Worm (Caenorhabditis elegans) whole organism, mixed stage, embryonic: ENCODE data around the gene pxn-2.
A peak's percentile ranks its signal among the peaks of the same experiment; 100 is the strongest.

Experiments used
- M03D4.4 ChIP-seq: sonication (generic microtip); optimal IDR thresholded peaks from 2 replicates; lab custom pipeline; 2017; ENCODE audit warnings: mild to moderate bottlenecking, missing genetic modification characterization, missing compliant biosample characterization
- ceh-39 ChIP-seq: fragments of 150-350 bp; optimal IDR thresholded peaks from 2 replicates; lab custom pipeline; 2014; ENCODE audit warnings: missing biosample characterization, missing genetic modification characterization
- ceh-43 ChIP-seq: fragments of 200-800 bp; sonication (Bioruptor generic); optimal IDR thresholded peaks from 2 replicates; lab custom pipeline; 2018; ENCODE audit warnings: mild to moderate bottlenecking, missing genetic modification characterization, moderate library complexity, missing compliant biosample characterization
- ceh-83 ChIP-seq: fragments of 200-800 bp; sonication (Bioruptor generic); optimal IDR thresholded peaks from 2 replicates; lab custom pipeline; 2018; ENCODE audit warnings: mild to moderate bottlenecking, missing genetic modification characterization, missing compliant biosample characterization
- cnd-1 ChIP-seq: fragments of 200-800 bp; sonication (Bioruptor generic); optimal IDR thresholded peaks from 2 replicates; lab custom pipeline; 2018; ENCODE audit warnings: mild to moderate bottlenecking, missing genetic modification characterization, missing compliant biosample characterization
- drap-1 ChIP-seq: fragments of 200-800 bp; sonication (Bioruptor generic); optimal IDR thresholded peaks from 3 replicates; lab custom pipeline; 2018; ENCODE audit warnings: mild to moderate bottlenecking, missing genetic modification characterization, missing compliant biosample characterization
- elt-1 ChIP-seq: sonication (generic microtip); optimal IDR thresholded peaks from 2 replicates; lab custom pipeline; 2017; ENCODE audit warnings: missing genetic modification characterization, mild to moderate bottlenecking, missing compliant biosample characterization, antibody characterized with exemption, moderate library complexity, borderline replicate concordance; ENCODE audit not compliant: insufficient read depth
- elt-3 ChIP-seq: fragments of 150-350 bp; optimal IDR thresholded peaks from 2 replicates; lab custom pipeline; 2014; ENCODE audit warnings: missing biosample characterization, missing genetic modification characterization
- flh-1 ChIP-seq: fragments of 200-800 bp; sonication (Bioruptor generic); optimal IDR thresholded peaks from 2 replicates; lab custom pipeline; 2018; ENCODE audit warnings: mild to moderate bottlenecking, missing genetic modification characterization, moderate library complexity, missing compliant biosample characterization
- ham-2 ChIP-seq: fragments of 200-800 bp; sonication (Bioruptor generic); optimal IDR thresholded peaks from 2 replicates; lab custom pipeline; 2018; ENCODE audit warnings: mild to moderate bottlenecking, missing genetic modification characterization, missing compliant biosample characterization
- hlh-1 ChIP-seq: fragments of 150-350 bp; optimal IDR thresholded peaks from 2 replicates; lab custom pipeline; 2014; ENCODE audit warnings: missing biosample characterization, missing genetic modification reagents, missing genetic modification characterization
- lin-13 ChIP-seq: fragments of 150-350 bp; optimal IDR thresholded peaks from 2 replicates; lab custom pipeline; 2014; ENCODE audit warnings: missing biosample characterization, missing genetic modification characterization
- lsy-2 ChIP-seq: fragments of 150-350 bp; optimal IDR thresholded peaks from 2 replicates; lab custom pipeline; 2014; ENCODE audit warnings: missing biosample characterization, missing genetic modification characterization
- mls-2 ChIP-seq: sonication (generic microtip); optimal IDR thresholded peaks from 2 replicates; lab custom pipeline; 2016; ENCODE audit warnings: mild to moderate bottlenecking, missing genetic modification characterization, moderate library complexity, missing compliant biosample characterization
- nhr-12 ChIP-seq: fragments of 150-350 bp; optimal IDR thresholded peaks from 2 replicates; lab custom pipeline; 2014; ENCODE audit warnings: missing biosample characterization, missing genetic modification characterization
- nhr-2 ChIP-seq: fragments of 150-350 bp; optimal IDR thresholded peaks from 2 replicates; lab custom pipeline; 2014; ENCODE audit warnings: missing biosample characterization, missing genetic modification characterization
- nhr-237 ChIP-seq: fragments of 150-350 bp; optimal IDR thresholded peaks from 2 replicates; lab custom pipeline; 2014; ENCODE audit warnings: missing biosample characterization, missing genetic modification characterization
- nhr-76 ChIP-seq: sonication (generic microtip); optimal IDR thresholded peaks from 2 replicates; lab custom pipeline; 2017; ENCODE audit warnings: missing biosample characterization, missing genetic modification characterization
- pha-4 ChIP-seq: fragments of 150-350 bp; optimal IDR thresholded peaks from 2 replicates; lab custom pipeline; 2018; ENCODE audit warnings: missing biosample characterization, missing genetic modification reagents, missing genetic modification characterization
- sem-2 ChIP-seq: fragments of 200-800 bp; sonication (Bioruptor generic); optimal IDR thresholded peaks from 2 replicates; lab custom pipeline; 2018; ENCODE audit warnings: mild to moderate bottlenecking, missing genetic modification characterization, missing compliant biosample characterization
- snpc-4 ChIP-seq: fragments of 150-350 bp; optimal IDR thresholded peaks from 2 replicates; lab custom pipeline; 2014; ENCODE audit warnings: missing biosample characterization, missing genetic modification characterization
- sptf-1 ChIP-seq: sonication (generic microtip); optimal IDR thresholded peaks from 2 replicates; lab custom pipeline; 2017; ENCODE audit warnings: mild to moderate bottlenecking, missing genetic modification characterization, moderate library complexity, missing compliant biosample characterization
- unc-39 ChIP-seq: fragments of 150-350 bp; optimal IDR thresholded peaks from 2 replicates; lab custom pipeline; 2014; ENCODE audit warnings: missing biosample characterization, missing genetic modification characterization
- unc-62 ChIP-seq: fragments of 150-350 bp; optimal IDR thresholded peaks from 2 replicates; lab custom pipeline; 2014; ENCODE audit warnings: missing biosample characterization, missing genetic modification reagents, missing genetic modification characterization
- zip-8 ChIP-seq: fragments of 150-350 bp; optimal IDR thresholded peaks from 2 replicates; lab custom pipeline; 2014; ENCODE audit warnings: missing biosample characterization, missing genetic modification characterization
- ztf-11 ChIP-seq: fragments of 150-350 bp; optimal IDR thresholded peaks from 2 replicates; lab custom pipeline; 2014; ENCODE audit warnings: missing biosample characterization, missing genetic modification characterization

Gene pxn-2

DNA sequence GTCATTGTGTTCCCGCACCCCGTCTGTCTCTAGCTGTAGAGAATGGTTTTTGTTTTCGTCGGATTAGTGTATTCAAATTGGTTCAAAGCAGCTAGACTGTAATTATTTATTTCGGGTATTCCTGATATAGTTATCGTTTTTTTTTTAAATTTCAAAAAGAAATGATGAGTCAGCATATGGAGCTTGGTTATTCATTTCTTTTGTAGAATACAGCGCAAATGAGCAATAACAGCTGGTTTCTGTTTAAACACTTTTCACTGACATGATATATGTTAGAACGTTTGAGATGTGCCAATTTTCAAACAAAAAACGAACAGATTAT, 11.7 kb upstream of the pxn-2 start:
- TF ChIP-seq flh-1 (GFP tag; lab: Kevin White, UChicago) = no peak
- peak; percentile 63 for TF ChIP-seq mls-2
- no peak for TF ChIP-seq unc-39 (tag; lab: Kevin White, UChicago)
- no peak for TF ChIP-seq lsy-2 (tag; lab: Kevin White, UChicago)
- TF ChIP-seq hlh-1 = no peak
- TF ChIP-seq lin-13 (tag; lab: Kevin White, UChicago) = no peak
- no peak for TF ChIP-seq ham-2 (GFP tag; lab: Kevin White, UChicago)
- TF ChIP-seq ceh-83 (GFP tag; lab: Kevin White, UChicago) = no peak
- no peak for TF ChIP-seq drap-1 (GFP tag; lab: Kevin White, UChicago)

DNA sequence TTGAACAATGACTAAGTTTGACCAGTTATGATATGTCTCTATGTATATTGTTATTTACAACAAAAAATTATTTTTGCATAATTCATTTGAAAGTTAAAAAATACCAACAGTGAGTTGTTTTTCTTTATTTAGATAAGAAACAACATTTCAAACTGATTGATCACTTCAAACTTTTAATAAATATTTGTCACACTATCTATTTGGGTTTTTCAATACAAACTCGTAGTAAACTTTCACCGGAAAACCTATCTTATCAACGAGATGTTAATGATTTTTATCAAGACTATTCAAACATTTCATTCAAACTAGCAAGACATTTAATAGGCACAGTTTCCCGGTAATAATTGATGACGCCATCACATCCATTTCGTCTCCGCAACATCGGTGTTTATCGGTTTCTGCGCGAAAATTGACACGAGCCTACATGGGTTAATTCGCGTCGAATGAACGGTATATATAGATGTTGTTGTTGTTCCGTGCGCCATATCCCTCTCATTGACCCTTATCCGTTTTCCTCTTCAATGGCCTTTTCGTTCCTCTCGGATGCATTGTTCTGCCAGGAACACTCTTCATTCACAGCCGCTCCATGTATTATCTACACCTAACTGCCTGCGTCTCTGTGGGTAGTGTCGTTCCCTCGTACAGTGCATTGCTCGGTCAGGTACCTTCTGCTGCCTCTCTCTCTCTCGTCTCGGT, 11.2 kb upstream of the pxn-2 start:
- TF ChIP-seq nhr-12 (tag; lab: Kevin White, UChicago) (no peak), cnd-1 (peak; percentile 28), ham-2 (GFP tag; lab: Kevin White, UChicago) (peak; percentile 84), elt-1 (tag; lab: Kevin White, UChicago) (peak; percentile 3), ceh-43 (GFP tag; lab: Kevin White, UChicago) (peak; percentile 23), unc-39 (tag; lab: Kevin White, UChicago) (no peak), M03D4.4 (tag; lab: Kevin White, UChicago) (peak; percentile 24), sem-2 (no peak), elt-3 (tag; lab: Kevin White, UChicago) (peak; percentile 25), nhr-237 (tag; lab: Kevin White, UChicago) (no peak), sptf-1 (tag; lab: Kevin White, UChicago) (peak; percentile 61), ztf-11 (tag; lab: Kevin White, UChicago) (no peak), unc-62 (GFP tag; lab: Kevin White, UChicago) (peak; percentile 8), nhr-2 (tag; lab: Kevin White, UChicago) (peak; percentile 96), mls-2 (peak; percentile 75), pha-4 (tag; lab: Kevin White, UChicago) (peak; percentile 15)

DNA sequence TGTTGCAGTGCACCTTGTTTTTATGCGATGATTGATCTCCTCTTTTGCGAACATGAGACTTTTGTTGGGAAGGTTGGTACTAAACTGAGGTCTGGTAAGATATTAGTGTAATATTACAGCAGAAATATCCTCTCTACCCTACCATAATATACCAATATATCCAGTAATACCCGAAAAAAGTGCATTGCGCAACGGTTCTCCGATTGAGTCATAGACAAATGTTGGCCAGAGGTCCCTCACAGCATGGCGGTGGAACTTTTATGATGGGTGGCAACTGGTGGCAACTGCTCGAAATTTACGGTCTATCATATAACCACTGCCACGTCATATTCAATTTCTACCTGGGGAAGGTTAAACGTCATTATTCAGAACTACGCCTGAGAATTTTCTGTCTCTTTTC, 10.2 kb upstream of the pxn-2 start:
- TF ChIP-seq nhr-237 (tag; lab: Kevin White, UChicago) (no peak), nhr-2 (tag; lab: Kevin White, UChicago) (peak; percentile 81), zip-8 (tag; lab: Kevin White, UChicago) (peak; percentile 78), ceh-83 (GFP tag; lab: Kevin White, UChicago) (peak; percentile 16), hlh-1 (peak; percentile 76), nhr-76 (no peak), drap-1 (GFP tag; lab: Kevin White, UChicago) (no peak)

DNA sequence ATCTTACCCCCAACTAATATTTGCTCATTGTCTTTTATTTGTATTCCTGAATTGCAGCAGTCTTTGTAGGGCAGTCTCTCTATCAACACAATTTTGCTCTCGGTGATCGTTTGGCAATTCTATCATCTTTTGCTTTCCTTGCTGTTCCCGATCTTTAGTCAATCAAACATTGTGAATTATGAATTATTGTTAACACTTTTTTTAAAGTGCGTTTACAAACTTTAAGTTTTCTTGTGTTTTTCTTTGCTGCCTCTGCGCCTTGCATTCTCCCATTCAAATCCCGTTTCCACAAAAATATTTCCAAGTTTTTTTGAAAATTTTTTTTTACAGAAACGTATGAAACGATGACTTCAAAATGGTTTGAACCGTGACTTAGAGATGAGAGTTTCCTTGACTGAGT, 3.0 kb upstream of the pxn-2 start, which contains the start of gene ver-4:
Gene ver-4, plus strand, starts transcription at position 301 of the 400 bp plus-strand sequence.
- no peak for TF ChIP-seq sptf-1 (tag; lab: Kevin White, UChicago)
- no peak for TF ChIP-seq hlh-1
- no peak for TF ChIP-seq unc-62 (GFP tag; lab: Kevin White, UChicago)
- TF ChIP-seq unc-39 (tag; lab: Kevin White, UChicago) = no peak
- TF ChIP-seq elt-1 (tag; lab: Kevin White, UChicago) = no peak
- no peak for TF ChIP-seq zip-8 (tag; lab: Kevin White, UChicago)
- TF ChIP-seq, all 35 proteins: peak for 0

DNA sequence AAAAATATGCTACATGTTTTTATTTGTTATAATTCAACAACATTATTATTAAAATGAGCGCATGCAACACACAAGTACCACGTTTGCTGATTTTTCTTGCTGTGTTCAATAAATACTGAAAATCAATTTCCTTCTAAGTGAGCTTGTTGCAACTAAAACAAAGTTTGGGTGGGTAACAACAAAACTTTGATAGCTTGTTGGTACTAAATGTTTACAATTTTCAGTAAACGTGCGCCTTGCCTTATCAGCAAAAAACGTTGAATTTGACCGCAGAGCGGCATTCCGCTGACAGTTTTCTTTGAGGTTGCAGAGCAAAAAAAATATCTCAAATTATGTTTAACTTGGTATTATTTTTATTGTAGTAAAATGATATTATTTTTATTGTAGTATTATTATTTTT, 2.3 kb upstream of the pxn-2 start:
- TF ChIP-seq lsy-2 (tag; lab: Kevin White, UChicago) = no peak
- no peak for TF ChIP-seq ceh-83 (GFP tag; lab: Kevin White, UChicago)
- no peak for TF ChIP-seq nhr-237 (tag; lab: Kevin White, UChicago)
- TF ChIP-seq elt-1 (tag; lab: Kevin White, UChicago) = no peak
- TF ChIP-seq cnd-1 = no peak
- no peak for TF ChIP-seq ceh-39 (tag; lab: Kevin White, UChicago)
- TF ChIP-seq unc-39 (tag; lab: Kevin White, UChicago) = no peak
- TF ChIP-seq snpc-4 (tag; lab: Kevin White, UChicago) = no peak
- TF ChIP-seq nhr-76 = no peak
